Worm (Caenorhabditis elegans): ENCODE results near the gene oac-54.

DNA sequence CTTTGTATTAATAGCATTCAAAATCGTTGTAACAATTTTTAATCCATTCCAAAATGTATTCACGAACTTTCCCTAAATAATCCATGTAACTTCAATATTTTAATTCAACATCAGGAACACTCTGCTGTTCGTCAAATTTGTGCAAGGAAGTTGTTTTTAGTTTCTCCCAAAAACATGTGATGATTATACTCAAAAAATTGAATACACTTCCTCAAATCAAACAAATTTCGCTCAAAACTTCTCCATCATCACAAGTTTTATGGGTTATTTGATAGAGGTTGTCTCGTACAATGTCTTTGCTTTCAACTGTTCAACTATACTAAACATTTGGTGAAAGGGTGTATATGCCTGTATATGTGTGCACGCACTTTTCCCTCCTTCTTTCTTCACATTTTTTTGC, 32.9 kb upstream of the oac-54 start:
- TF ChIP-seq ref-1 (GFP tag; conservative IDR thresholded peaks at IDR 0.05) (no peak), flt-1 (GFP tag; IDR thresholded peaks at IDR 0.05) (no peak), ztf-29 (GFP tag; IDR thresholded peaks at IDR 0.05) (no peak), cog-1 (tag; optimal IDR thresholded peaks at IDR 0.05) (no peak)

Measured in whole organism, midembryonic.